Fruit fly (Drosophila melanogaster): ENCODE measurements around the gene Top3alpha.

DNA sequence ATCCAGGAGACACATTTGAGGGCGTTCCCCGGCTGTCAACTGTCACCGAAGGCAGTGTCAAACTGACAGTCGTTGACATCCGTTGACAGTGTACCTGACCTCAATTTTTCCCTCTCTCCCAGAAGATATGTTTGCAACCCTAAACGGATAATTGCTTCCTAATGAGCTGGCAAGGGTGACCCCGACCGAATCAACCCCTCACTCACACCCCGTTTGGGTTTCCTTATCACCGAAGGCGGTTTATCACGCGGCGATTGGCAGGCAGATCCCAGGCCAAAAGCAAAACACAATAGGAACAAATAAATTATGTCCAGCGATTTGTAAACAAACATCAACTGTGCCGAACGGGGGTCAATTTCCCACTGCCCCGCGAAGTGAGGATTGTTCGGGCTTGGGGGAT, 38.6 kb upstream of the Top3alpha start:
- TF ChIP-seq cnc (optimal IDR thresholded peaks at IDR 0.05) (no peak), Crg-1 (GFP tag; optimal IDR thresholded peaks at IDR 0.05) (no peak), CG14711 (tag; optimal IDR thresholded peaks at IDR 0.05) (no peak), Mnt (GFP tag; optimal IDR thresholded peaks at IDR 0.05) (no peak), toe (GFP tag; optimal IDR thresholded peaks at IDR 0.05) (no peak), kay (GFP tag; ENCODE audit: borderline replicate concordance) (no peak), tj (GFP tag; optimal IDR thresholded peaks at IDR 0.05) (no peak), ovo (GFP tag; optimal IDR thresholded peaks at IDR 0.05) (no peak), pad (GFP tag; optimal IDR thresholded peaks at IDR 0.05) (no peak)

All from whole organism, adult.